Fruit fly (Drosophila melanogaster) whole organism, pupa: ENCODE measurements around the gene CG11710.

Experiments used
- CG10348 ChIP-seq: fragments of 200-800 bp; sonication (Bioruptor generic); IDR thresholded peaks from 2 replicates; pipeline ENCODE4 v1.3.6; 2022; ENCODE audit warnings: missing biosample characterization, missing genetic modification characterization
- CG17806 ChIP-seq: fragments of 200-800 bp; sonication (Bioruptor generic); optimal IDR thresholded peaks from 2 replicates; lab custom pipeline; 2018; ENCODE audit warnings: missing biosample characterization, mild to moderate bottlenecking, missing genetic modification characterization, moderate library complexity
- EcR ChIP-seq: fragments of 200-800 bp; sonication (Bioruptor generic); optimal IDR thresholded peaks from 3 replicates; lab custom pipeline; 2019; ENCODE audit warnings: missing biosample characterization, missing genetic modification characterization, mild to moderate bottlenecking, moderate library complexity, missing genetic modification reagents
- Pif1B ChIP-seq: fragments of 200-800 bp; sonication (Bioruptor generic); optimal IDR thresholded peaks from 3 replicates; lab custom pipeline; 2016; ENCODE audit warnings: missing biosample characterization, missing genetic modification characterization

DNA sequence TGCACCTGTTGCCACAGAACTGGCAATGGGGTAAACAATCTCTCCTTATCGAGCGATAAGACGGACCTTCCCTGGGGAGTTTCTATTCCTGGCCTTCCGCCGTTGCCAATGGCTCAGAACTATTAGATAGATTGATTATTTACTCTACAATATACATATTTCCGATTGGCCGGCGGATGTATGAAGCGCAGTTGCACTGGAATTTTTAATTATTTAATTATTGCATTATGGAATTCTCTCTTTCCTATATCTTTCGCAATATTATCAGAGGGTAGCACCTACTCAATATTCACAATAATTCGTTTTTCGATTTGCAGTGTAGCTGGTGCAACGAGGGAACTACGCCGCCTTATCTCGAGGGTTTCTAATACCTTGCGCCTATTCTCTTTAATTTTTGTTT is 37.7 kb upstream of the CG11710 start, which contains the start of gene GstT3:
- no peak for TF ChIP-seq CG10348 (GFP tag; lab: Robert Waterston, UW)
- TF ChIP-seq Pif1B (GFP tag; lab: Kevin White, UChicago), result no peak
- no peak for TF ChIP-seq EcR
- TF ChIP-seq CG17806, result no peak
